Worm (Caenorhabditis elegans): ENCODE data around the gene abf-4.

ce11 chrV:20555120-20555519 lies 3.0 kb downstream of the abf-4 start, which contains the start of gene Y38H6C.21:
- TF ChIP-seq nhr-25 (tag; optimal IDR thresholded peaks at IDR 0.05; ENCODE audit: borderline replicate concordance, insufficient read depth) (no peak), mep-1 (tag; optimal IDR thresholded peaks at IDR 0.05) (no peak), pqm-1 (tag; optimal IDR thresholded peaks at IDR 0.05) (no peak), ceh-28 (tag; optimal IDR thresholded peaks at IDR 0.05) (no peak), daf-12 (tag; optimal IDR thresholded peaks at IDR 0.05) (no peak)
